Worm (Caenorhabditis elegans): ENCODE measurements around the gene cest-34.

ce11 chrV:6652051-6652450, 24.5 kb upstream of the cest-34 start, which contains the start of gene T10H9.8:
- no peak for TF ChIP-seq unc-62 (GFP tag; optimal IDR thresholded peaks at IDR 0.05)
- no peak for TF ChIP-seq efl-1 (GFP tag; optimal IDR thresholded peaks at IDR 0.05)
- no peak for TF ChIP-seq F49E8.2 (tag; optimal IDR thresholded peaks at IDR 0.05; ENCODE audit: insufficient read depth)
- no peak for TF ChIP-seq pha-4 (tag; optimal IDR thresholded peaks at IDR 0.05)
- no peak for TF ChIP-seq ama-1 (optimal IDR thresholded peaks at IDR 0.05)
- no peak for TF ChIP-seq ama-1 (GFP tag; optimal IDR thresholded peaks at IDR 0.05)
- no peak for TF ChIP-seq ekl-4 (GFP tag; IDR thresholded peaks at IDR 0.05)
